Worm (Caenorhabditis elegans) whole organism, late embryonic: Measurements from ENCODE around the gene M04D8.8.

Experiments used
- ets-4 ChIP-seq: sonication (generic microtip); optimal IDR thresholded peaks from 2 replicates; lab custom pipeline; 2016; ENCODE audit warnings: missing genetic modification characterization, missing compliant biosample characterization
- hlh-13 ChIP-seq: fragments of 200-800 bp; sonication (Bioruptor generic); optimal IDR thresholded peaks from 2 replicates; lab custom pipeline; 2018; ENCODE audit warnings: mild to moderate bottlenecking, missing genetic modification characterization, missing compliant biosample characterization
- hlh-30 ChIP-seq: sonication (generic microtip); optimal IDR thresholded peaks from 2 replicates; lab custom pipeline; 2017; ENCODE audit warnings: antibody characterized with exemption, missing genetic modification characterization, missing compliant biosample characterization; ENCODE audit not compliant: insufficient read depth
- pha-4 ChIP-seq: fragments of 150-350 bp; optimal IDR thresholded peaks from 2 replicates; lab custom pipeline; 2018; ENCODE audit warnings: missing biosample characterization, missing genetic modification reagents, missing genetic modification characterization

DNA sequence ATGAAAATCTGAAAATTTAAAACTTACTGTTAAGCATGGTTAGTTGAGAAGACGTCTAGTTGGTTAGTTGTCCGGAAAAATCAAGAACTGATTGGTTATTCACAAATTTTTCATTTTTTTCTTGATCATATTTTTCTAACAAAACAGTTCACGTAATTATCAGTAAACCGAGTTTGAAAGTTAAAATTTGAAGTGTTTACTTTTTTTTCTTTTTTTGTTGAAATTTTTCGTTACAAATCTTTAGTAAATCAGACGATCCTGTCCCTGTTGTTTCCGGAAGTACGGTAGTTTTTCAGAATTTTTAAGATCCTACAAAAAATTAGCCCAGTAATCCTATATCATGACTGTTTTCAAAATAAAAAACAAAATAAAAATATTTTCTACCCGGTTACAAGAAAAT lies 33.6 kb upstream of the M04D8.8 start, which contains the start of gene C05B5.2:
- TF ChIP-seq hlh-30 = no peak
- no peak for TF ChIP-seq hlh-13 (GFP tag; lab: Kevin White, UChicago)
- TF ChIP-seq ets-4 = no peak
- no peak for TF ChIP-seq pha-4 (tag; lab: Kevin White, UChicago)
